Worm (Caenorhabditis elegans): Measurements from ENCODE around the gene ceh-20.

ceh-20 gene

ce11 chrIII:6955766-6956165, 23.9 kb upstream of the ceh-20 start:
- no peak for TF ChIP-seq nhr-43 (tag; optimal IDR thresholded peaks at IDR 0.05; ENCODE audit: poor library complexity, severe bottlenecking)
- TF ChIP-seq nfya-1 (tag; optimal IDR thresholded peaks at IDR 0.05; ENCODE audit: insufficient read depth), result no peak
- no peak for TF ChIP-seq elt-2 (tag; optimal IDR thresholded peaks at IDR 0.05)
- no peak for TF ChIP-seq mml-1 (tag; optimal IDR thresholded peaks at IDR 0.05)
- no peak for TF ChIP-seq nhr-25 (tag; optimal IDR thresholded peaks at IDR 0.05)
- TF ChIP-seq nhr-77 (tag; optimal IDR thresholded peaks at IDR 0.05), result no peak
- no peak for TF ChIP-seq ceh-28 (tag; optimal IDR thresholded peaks at IDR 0.05)
- no peak for TF ChIP-seq pha-4 (tag; optimal IDR thresholded peaks at IDR 0.05)

ce11 chrIII:6958674-6959241, 20.9 kb upstream of the ceh-20 start:
- TF ChIP-seq aly-2 (tag; optimal IDR thresholded peaks at IDR 0.05) (peak; percentile 26), fos-1 (tag; optimal IDR thresholded peaks at IDR 0.05) (no peak)

ce11 chrIII:6961167-6961566, 18.5 kb upstream of the ceh-20 start:
- TF ChIP-seq eor-1 (tag; optimal IDR thresholded peaks at IDR 0.05) (no peak), nhr-237 (tag; optimal IDR thresholded peaks at IDR 0.05) (no peak), elt-2 (tag; optimal IDR thresholded peaks at IDR 0.05) (peak; percentile 13), hmg-11 (tag; optimal IDR thresholded peaks at IDR 0.05) (peak; percentile 41), nfya-1 (tag; optimal IDR thresholded peaks at IDR 0.05; ENCODE audit: insufficient read depth) (peak; percentile 81), egl-5 (tag; optimal IDR thresholded peaks at IDR 0.05) (peak; percentile 25), ama-1 (optimal IDR thresholded peaks at IDR 0.05) (peak; percentile 40), ceh-9 (tag; optimal IDR thresholded peaks at IDR 0.05) (no peak), nhr-67 (tag; optimal IDR thresholded peaks at IDR 0.05) (no peak), tbx-2 (tag; optimal IDR thresholded peaks at IDR 0.05) (no peak), skn-1 (tag; optimal IDR thresholded peaks at IDR 0.05) (peak; percentile 95), pqm-1 (tag; optimal IDR thresholded peaks at IDR 0.05) (no peak), lin-15B (tag; optimal IDR thresholded peaks at IDR 0.05) (peak; percentile 46), nhr-23 (tag; optimal IDR thresholded peaks at IDR 0.05) (peak; percentile 12), nhr-43 (tag; optimal IDR thresholded peaks at IDR 0.05; ENCODE audit: poor library complexity, severe bottlenecking) (no peak), pha-4 (tag; optimal IDR thresholded peaks at IDR 0.05) (peak; percentile 81), R02D3.7 (tag; optimal IDR thresholded peaks at IDR 0.05) (no peak)

ce11 chrIII:6961937-6962504, 17.7 kb upstream of the ceh-20 start, which contains the start of the genes rpn-6.1 and F57B9.1:
Gene rpn-6.1 (minus strand): TSS chrIII:6962001.
Gene F57B9.1 (plus strand): TSS chrIII:6962090.
- TF ChIP-seq zag-1 (tag; optimal IDR thresholded peaks at IDR 0.05) (no peak), elt-3 (tag; optimal IDR thresholded peaks at IDR 0.05) (no peak), skn-1 (tag; optimal IDR thresholded peaks at IDR 0.05) (no peak), nhr-237 (tag; optimal IDR thresholded peaks at IDR 0.05) (no peak), snpc-4 (tag; optimal IDR thresholded peaks at IDR 0.05) (no peak), unc-39 (tag; optimal IDR thresholded peaks at IDR 0.05) (no peak), nhr-23 (tag; optimal IDR thresholded peaks at IDR 0.05) (no peak), nhr-11 (tag; optimal IDR thresholded peaks at IDR 0.05) (no peak), sea-2 (GFP tag; optimal IDR thresholded peaks at IDR 0.05) (no peak), unc-62 (GFP tag; optimal IDR thresholded peaks at IDR 0.05) (no peak), pqm-1 (tag; optimal IDR thresholded peaks at IDR 0.05) (peak; percentile 13), egl-5 (tag; optimal IDR thresholded peaks at IDR 0.05) (peak; percentile 55), elt-2 (tag; optimal IDR thresholded peaks at IDR 0.05) (peak; percentile 59), R02D3.7 (tag; optimal IDR thresholded peaks at IDR 0.05) (no peak), mml-1 (tag; optimal IDR thresholded peaks at IDR 0.05) (no peak), nfya-1 (tag; optimal IDR thresholded peaks at IDR 0.05; ENCODE audit: insufficient read depth) (peak; percentile 21), ceh-82 (tag; optimal IDR thresholded peaks at IDR 0.05) (no peak)

- no peak for TF ChIP-seq mdl-1 (tag; optimal IDR thresholded peaks at IDR 0.05)
- TF ChIP-seq nhr-23 (tag; optimal IDR thresholded peaks at IDR 0.05), result peak; percentile 12
- TF ChIP-seq R02D3.7 (tag; optimal IDR thresholded peaks at IDR 0.05), result peak; percentile 90
- peak; percentile 52 for TF ChIP-seq skn-1 (tag; optimal IDR thresholded peaks at IDR 0.05)
- no peak for TF ChIP-seq ZK546.5 (tag; optimal IDR thresholded peaks at IDR 0.05)
- TF ChIP-seq pha-4 (tag; optimal IDR thresholded peaks at IDR 0.05), result peak; percentile 78
- TF ChIP-seq nfya-1 (tag; optimal IDR thresholded peaks at IDR 0.05; ENCODE audit: insufficient read depth), result peak; percentile 55
- TF ChIP-seq lin-15B (tag; optimal IDR thresholded peaks at IDR 0.05), result peak; percentile 49
- peak; percentile 11 for TF ChIP-seq hmg-11 (tag; optimal IDR thresholded peaks at IDR 0.05)
- no peak for TF ChIP-seq egl-5 (tag; optimal IDR thresholded peaks at IDR 0.05)
- TF ChIP-seq nhr-25 (tag; optimal IDR thresholded peaks at IDR 0.05), result no peak
- no peak for TF ChIP-seq ceh-28 (tag; optimal IDR thresholded peaks at IDR 0.05)
Observed at ce11 chrIII:6968080-6968639, 11.5 kb upstream of the ceh-20 start, which contains the start of gene panl-2. Gene panl-2 (minus strand): TSS chrIII:6968130.

All from whole organism, L3 larva.